Worm (Caenorhabditis elegans) whole organism, L1 larva: ENCODE results near the gene K01A6.5.

Source experiments
- C04F5.9 ChIP-seq: sonication (generic microtip); optimal IDR thresholded peaks from 2 replicates; lab custom pipeline; 2016; ENCODE audit warnings: missing genetic modification characterization, missing compliant biosample characterization
- F16B12.6 ChIP-seq: fragments of 150-350 bp; optimal IDR thresholded peaks from 2 replicates; lab custom pipeline; 2014; ENCODE audit warnings: missing biosample characterization, missing genetic modification characterization
- Y116A8C.19 ChIP-seq: sonication (generic microtip); optimal IDR thresholded peaks from 2 replicates; lab custom pipeline; 2016; ENCODE audit warnings: missing compliant biosample characterization, missing genetic modification characterization, borderline replicate concordance
- aha-1 ChIP-seq: fragments of 150-350 bp; optimal IDR thresholded peaks from 2 replicates; lab custom pipeline; 2014; ENCODE audit warnings: missing biosample characterization, missing genetic modification characterization
- alr-1 ChIP-seq: fragments of 200-800 bp; sonication (Bioruptor generic); optimal IDR thresholded peaks from 2 replicates; lab custom pipeline; 2018; ENCODE audit warnings: borderline replicate concordance, mild to moderate bottlenecking, missing genetic modification characterization, missing compliant biosample characterization
- aly-2 ChIP-seq: fragments of 150-350 bp; optimal IDR thresholded peaks from 2 replicates; lab custom pipeline; 2014; ENCODE audit warnings: missing biosample characterization, missing genetic modification characterization
- ceh-8 ChIP-seq: fragments of 200-800 bp; sonication (Bioruptor generic); optimal IDR thresholded peaks from 2 replicates; lab custom pipeline; 2018; ENCODE audit warnings: mild to moderate bottlenecking, missing genetic modification characterization, moderate library complexity, missing compliant biosample characterization
- ceh-82 ChIP-seq, 3 experiments: fragments of 150-350 bp in 1 of 3; sonication (generic microtip) in 2 of 3; optimal IDR thresholded peaks; 2 replicates each; lab custom pipeline; 2014 to 2017; ENCODE audit warnings: missing biosample characterization in 3 of 3, missing genetic modification characterization in 3 of 3
- ceh-88 ChIP-seq: fragments of 200-800 bp; sonication (Bioruptor generic); IDR thresholded peaks from 2 replicates; pipeline ENCODE4 v1.3.6; 2022; ENCODE audit warnings: missing genetic modification characterization, missing compliant biosample characterization
- ceh-90 ChIP-seq: sonication (generic microtip); optimal IDR thresholded peaks from 2 replicates; lab custom pipeline; 2016; ENCODE audit warnings: missing genetic modification characterization, missing compliant biosample characterization
- ces-1 ChIP-seq: fragments of 150-350 bp; optimal IDR thresholded peaks from 2 replicates; lab custom pipeline; 2014; ENCODE audit warnings: missing biosample characterization, missing genetic modification reagents, missing genetic modification characterization
- efl-1 ChIP-seq, 4 experiments: fragments of 150-350 bp; optimal IDR thresholded peaks in 3 of 4; peaks in 1 of 4; 1 replicate in 1 of 4; 2 replicates in 3 of 4; lab custom pipeline; 2014; ENCODE audit warnings: missing biosample characterization in 2 of 4, missing genetic modification characterization in 2 of 4, missing genetic modification reagents in 2 of 4
- efl-3 ChIP-seq: fragments of 200-800 bp; sonication (Bioruptor generic); optimal IDR thresholded peaks from 2 replicates; lab custom pipeline; 2018; ENCODE audit warnings: mild to moderate bottlenecking, missing genetic modification characterization, missing compliant biosample characterization
- elt-3 ChIP-seq, 6 experiments: fragments of 150-350 bp in 1 of 6; sonication (generic microtip); optimal IDR thresholded peaks; 2 replicates each; lab custom pipeline; 2017 to 2018; ENCODE audit warnings: missing biosample characterization in 6 of 6, missing genetic modification characterization in 6 of 6, inconsistent platforms in 1 of 6
- ets-5 ChIP-seq: fragments of 200-800 bp; sonication (Bioruptor generic); IDR thresholded peaks from 2 replicates; pipeline ENCODE4 v1.3.6; 2022; ENCODE audit warnings: missing genetic modification characterization, missing compliant biosample characterization
- fkh-8 ChIP-seq: sonication (generic microtip); optimal IDR thresholded peaks from 2 replicates; lab custom pipeline; 2016; ENCODE audit warnings: mild to moderate bottlenecking, missing genetic modification characterization, missing compliant biosample characterization
- fos-1 ChIP-seq: fragments of 150-350 bp; optimal IDR thresholded peaks from 2 replicates; lab custom pipeline; 2014; ENCODE audit warnings: missing biosample characterization, missing genetic modification characterization
- grh-1 ChIP-seq: fragments of 200-800 bp; sonication (Bioruptor generic); IDR thresholded peaks from 2 replicates; pipeline ENCODE4 v1.3.6; 2022; ENCODE audit warnings: missing genetic modification reagents, missing genetic modification characterization, missing compliant biosample characterization
- hlh-17 ChIP-seq: fragments of 200-800 bp; sonication (Bioruptor generic); optimal IDR thresholded peaks from 2 replicates; lab custom pipeline; 2018; ENCODE audit warnings: missing genetic modification characterization, mild to moderate bottlenecking, missing compliant biosample characterization, moderate library complexity, borderline replicate concordance
- hlh-4 ChIP-seq: sonication (generic microtip); optimal IDR thresholded peaks from 2 replicates; lab custom pipeline; 2016; ENCODE audit warnings: mild to moderate bottlenecking, missing genetic modification characterization, missing compliant biosample characterization
- hpl-2 ChIP-seq: fragments of 150-350 bp; optimal IDR thresholded peaks from 2 replicates; lab custom pipeline; 2014; ENCODE audit warnings: missing biosample characterization, missing genetic modification reagents, missing genetic modification characterization
- isw-1 ChIP-seq: fragments of 200-800 bp; sonication (Bioruptor generic); IDR thresholded peaks from 2 replicates; pipeline ENCODE4 v1.3.6; 2022; ENCODE audit warnings: missing genetic modification characterization, missing compliant biosample characterization
- lin-13 ChIP-seq: fragments of 150-350 bp; optimal IDR thresholded peaks from 2 replicates; lab custom pipeline; 2014; ENCODE audit warnings: missing biosample characterization, missing genetic modification reagents, missing genetic modification characterization
- lin-14 ChIP-seq: fragments of 200-800 bp; sonication (Bioruptor generic); optimal IDR thresholded peaks from 2 replicates; lab custom pipeline; 2018; ENCODE audit warnings: mild to moderate bottlenecking, missing genetic modification characterization, moderate library complexity, missing compliant biosample characterization
- lin-35 ChIP-seq, 2 experiments: fragments of 150-350 bp; optimal IDR thresholded peaks; 2 replicates each; lab custom pipeline; 2014; ENCODE audit warnings: missing biosample characterization in 2 of 2, missing genetic modification characterization in 2 of 2, missing genetic modification reagents in 2 of 2
- mab-9 ChIP-seq: fragments of 200-800 bp; sonication (Bioruptor generic); IDR thresholded peaks from 2 replicates; pipeline ENCODE4 v1.3.6; 2022; ENCODE audit warnings: missing genetic modification reagents, missing genetic modification characterization, missing compliant biosample characterization
- nhr-12 ChIP-seq: sonication (generic microtip); optimal IDR thresholded peaks from 2 replicates; lab custom pipeline; 2017; ENCODE audit warnings: missing biosample characterization, missing genetic modification characterization
- nhr-20 ChIP-seq: sonication (generic microtip); optimal IDR thresholded peaks from 2 replicates; lab custom pipeline; 2016; ENCODE audit warnings: mild to moderate bottlenecking, missing genetic modification characterization, missing compliant biosample characterization
- nhr-237 ChIP-seq: fragments of 150-350 bp; optimal IDR thresholded peaks from 2 replicates; lab custom pipeline; 2014; ENCODE audit warnings: missing biosample characterization, missing genetic modification characterization
- nhr-71 ChIP-seq: sonication (generic microtip); optimal IDR thresholded peaks from 2 replicates; lab custom pipeline; 2016; ENCODE audit warnings: mild to moderate bottlenecking, missing genetic modification characterization, moderate library complexity, missing compliant biosample characterization
- nhr-76 ChIP-seq: sonication (generic microtip); optimal IDR thresholded peaks from 2 replicates; lab custom pipeline; 2017; ENCODE audit warnings: missing biosample characterization, missing genetic modification characterization
- nhr-77 ChIP-seq: fragments of 150-350 bp; optimal IDR thresholded peaks from 2 replicates; lab custom pipeline; 2014; ENCODE audit warnings: missing biosample characterization, missing genetic modification characterization
- nhr-84 ChIP-seq: sonication (generic microtip); optimal IDR thresholded peaks from 2 replicates; lab custom pipeline; 2017; ENCODE audit warnings: missing biosample characterization, missing genetic modification characterization
- nhr-85 ChIP-seq: sonication (generic microtip); peaks from one replicate; lab custom pipeline; 2016; ENCODE audit warnings: missing genetic modification characterization, inconsistent platforms, missing compliant biosample characterization
- nhr-90 ChIP-seq: sonication (generic microtip); optimal IDR thresholded peaks from 2 replicates; lab custom pipeline; 2016; ENCODE audit warnings: mild to moderate bottlenecking, missing genetic modification characterization, missing compliant biosample characterization; ENCODE audit not compliant: poor library complexity
- pax-3 ChIP-seq: fragments of 200-800 bp; sonication (Bioruptor generic); optimal IDR thresholded peaks from 2 replicates; lab custom pipeline; 2018; ENCODE audit warnings: mild to moderate bottlenecking, missing genetic modification characterization, moderate library complexity, missing compliant biosample characterization
- pqm-1 ChIP-seq: sonication (generic microtip); optimal IDR thresholded peaks from 3 replicates; lab custom pipeline; 2017; ENCODE audit warnings: missing biosample characterization, missing genetic modification characterization
- rnt-1 ChIP-seq: sonication (generic microtip); optimal IDR thresholded peaks from 2 replicates; lab custom pipeline; 2016; ENCODE audit warnings: mild to moderate bottlenecking, missing genetic modification characterization, moderate library complexity, missing compliant biosample characterization
- snu-23 ChIP-seq: sonication (generic microtip); optimal IDR thresholded peaks from 2 replicates; lab custom pipeline; 2016; ENCODE audit warnings: missing genetic modification characterization, missing compliant biosample characterization
- sox-4 ChIP-seq: sonication (generic microtip); optimal IDR thresholded peaks from 2 replicates; lab custom pipeline; 2016; ENCODE audit warnings: missing genetic modification characterization, missing compliant biosample characterization
- sptf-1 ChIP-seq: fragments of 150-350 bp; optimal IDR thresholded peaks from 2 replicates; lab custom pipeline; 2014; ENCODE audit warnings: missing biosample characterization, missing genetic modification characterization
- sup-37 ChIP-seq: fragments of 200-800 bp; sonication (Bioruptor generic); optimal IDR thresholded peaks from 2 replicates; lab custom pipeline; 2018; ENCODE audit warnings: mild to moderate bottlenecking, missing genetic modification characterization, missing compliant biosample characterization
- swsn-7 ChIP-seq: sonication (generic microtip); optimal IDR thresholded peaks from 2 replicates; lab custom pipeline; 2016; ENCODE audit warnings: missing genetic modification characterization, missing compliant biosample characterization
- tlp-1 ChIP-seq: fragments of 150-350 bp; optimal IDR thresholded peaks from 2 replicates; lab custom pipeline; 2014; ENCODE audit warnings: missing biosample characterization, missing genetic modification characterization
- unc-130 ChIP-seq: fragments of 150-350 bp; optimal IDR thresholded peaks from 2 replicates; lab custom pipeline; 2017; ENCODE audit warnings: missing biosample characterization, missing genetic modification characterization, inconsistent platforms
- unc-30 ChIP-seq: sonication (generic microtip); optimal IDR thresholded peaks from 2 replicates; lab custom pipeline; 2017; ENCODE audit warnings: missing biosample characterization, missing genetic modification characterization
- unc-62 ChIP-seq: fragments of 150-350 bp; optimal IDR thresholded peaks from 2 replicates; lab custom pipeline; 2014; ENCODE audit warnings: missing biosample characterization, missing genetic modification reagents, missing genetic modification characterization
- unc-86 ChIP-seq: sonication (generic microtip); optimal IDR thresholded peaks from 2 replicates; lab custom pipeline; 2016; ENCODE audit warnings: missing genetic modification characterization, missing compliant biosample characterization
- unc-98 ChIP-seq: fragments of 200-800 bp; sonication (Bioruptor generic); IDR thresholded peaks from 2 replicates; pipeline ENCODE4 v1.3.6; 2022; ENCODE audit warnings: missing genetic modification characterization, missing compliant biosample characterization
- xbp-1 ChIP-seq: sonication (generic microtip); optimal IDR thresholded peaks from 2 replicates; lab custom pipeline; 2016; ENCODE audit warnings: missing genetic modification characterization, missing compliant biosample characterization
- ztf-11 ChIP-seq, 2 experiments: sonication (generic microtip); optimal IDR thresholded peaks; 2 replicates each; lab custom pipeline; 2016 to 2017; ENCODE audit warnings: missing genetic modification characterization in 2 of 2, missing biosample characterization in 1 of 2, missing compliant biosample characterization in 1 of 2
- ztf-4 ChIP-seq: fragments of 150-350 bp; optimal IDR thresholded peaks from 2 replicates; lab custom pipeline; 2014; ENCODE audit warnings: missing biosample characterization, missing genetic modification characterization

The K01A6.5 gene

DNA sequence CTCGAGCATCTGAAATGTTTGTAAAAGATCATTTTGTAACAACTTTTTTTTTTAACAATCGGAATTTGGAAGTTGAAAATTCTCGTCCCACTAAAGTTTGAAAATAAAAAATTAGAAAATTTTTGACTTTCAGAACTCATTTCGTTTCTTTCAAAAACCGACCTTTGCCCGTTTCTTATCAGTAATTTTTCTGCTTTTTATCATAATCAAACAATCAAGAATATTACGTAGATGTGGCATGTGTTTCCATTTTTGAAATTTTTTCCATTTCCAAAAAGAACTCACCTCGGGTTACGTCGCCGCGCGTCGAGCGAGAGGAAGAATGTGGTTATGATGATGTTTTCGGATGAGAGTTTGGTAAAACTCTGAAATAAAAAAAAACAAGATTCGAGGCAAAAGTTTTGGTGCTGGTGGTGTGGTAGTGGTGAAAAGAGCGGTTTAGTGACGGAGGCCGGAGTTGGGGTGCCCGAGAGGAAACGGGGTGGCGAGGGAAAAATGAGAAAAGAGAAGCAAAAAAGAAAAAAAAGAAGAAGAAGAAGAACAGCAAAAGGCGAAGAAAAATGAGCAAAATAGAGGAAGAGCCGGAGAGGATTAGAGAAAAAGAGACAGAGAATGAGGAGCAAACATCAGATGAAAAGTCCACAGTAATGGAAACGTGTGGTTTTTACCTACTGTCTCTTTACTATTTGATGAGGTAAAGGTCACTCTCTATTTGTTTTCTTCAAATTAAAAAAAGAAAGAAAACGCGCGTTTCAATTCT is 18.4 kb downstream of the K01A6.5 start, which contains the start of gene T12A7.2:
T12A7.2 (minus strand) TSS at position 412 of the 760 bp plus-strand sequence.
- TF ChIP-seq tlp-1 (tag; lab: Kevin White, UChicago) (no peak), unc-86 (tag; lab: Kevin White, UChicago) (no peak), fkh-8 (tag; lab: Kevin White, UChicago) (no peak), rnt-1 (tag; lab: Kevin White, UChicago) (peak; percentile 2), pqm-1 (tag; lab: Kevin White, UChicago) (no peak), xbp-1 (tag; lab: Kevin White, UChicago) (no peak), sptf-1 (tag; lab: Kevin White, UChicago) (no peak), pax-3 (tag; lab: Kevin White, UChicago) (no peak), nhr-85 (tag; lab: Kevin White, UChicago) (no peak), efl-1 (optimal IDR thresholded peaks at IDR 0.05; lab: Kevin White, UChicago) (peak in 1 of 2 experiments; percentile 23), efl-1 (GFP tag; optimal IDR thresholded peaks at IDR 0.05 in 1 of 2; lab: Kevin White, UChicago) (peak in 1 of 2 experiments; percentile 90), hpl-2 (GFP tag; lab: Kevin White, UChicago) (no peak), hlh-17 (GFP tag; lab: Kevin White, UChicago) (no peak), sox-4 (tag; lab: Kevin White, UChicago) (no peak), nhr-20 (tag; lab: Kevin White, UChicago) (no peak), efl-3 (no peak), sup-37 (no peak), nhr-77 (tag; lab: Kevin White, UChicago) (no peak), ceh-88 (GFP tag; lab: Robert Waterston, UW) (no peak), ceh-8 (GFP tag; lab: Kevin White, UChicago) (no peak), nhr-84 (no peak), unc-30 (tag; lab: Kevin White, UChicago) (no peak), aly-2 (tag; lab: Kevin White, UChicago) (no peak), grh-1 (GFP tag; lab: Robert Waterston, UW) (no peak), nhr-12 (no peak), unc-130 (tag; lab: Kevin White, UChicago) (no peak), ceh-90 (tag; lab: Kevin White, UChicago) (no peak), ztf-11 (tag; optimal IDR thresholded peaks at IDR 0.05; lab: Kevin White, UChicago) (no peak), Y116A8C.19 (tag; lab: Kevin White, UChicago) (no peak), unc-98 (GFP tag; lab: Robert Waterston, UW) (no peak), F16B12.6 (tag; lab: Kevin White, UChicago) (no peak), aha-1 (tag; lab: Kevin White, UChicago) (no peak), C04F5.9 (no peak), unc-62 (no peak), nhr-90 (tag; lab: Kevin White, UChicago) (no peak), nhr-76 (no peak), lin-13 (GFP tag; lab: Kevin White, UChicago) (no peak), alr-1 (tag; lab: Kevin White, UChicago) (no peak), lin-14 (GFP tag; lab: Kevin White, UChicago) (peak; percentile 56), snu-23 (GFP tag; lab: Kevin White, UChicago) (peak; percentile 4), nhr-71 (peak; percentile 41), isw-1 (GFP tag; lab: Robert Waterston, UW) (no peak), ceh-82 (tag; optimal IDR thresholded peaks at IDR 0.05; lab: Kevin White, UChicago) (no peak), fos-1 (tag; lab: Kevin White, UChicago) (no peak), lin-35 (GFP tag; optimal IDR thresholded peaks at IDR 0.05; lab: Kevin White, UChicago) (no peak), mab-9 (no peak), swsn-7 (peak; percentile 7), ets-5 (no peak), hlh-4 (tag; lab: Kevin White, UChicago) (no peak), nhr-237 (no peak), ces-1 (no peak), ztf-4 (tag; lab: Kevin White, UChicago) (no peak), elt-3 (tag; optimal IDR thresholded peaks at IDR 0.05; lab: Kevin White, UChicago) (no peak)
